Worm (Caenorhabditis elegans) whole organism, L3 larva: ENCODE measurements around the gene npr-39.
"Not testable (repeated sequence)": the region's sequence is repeated elsewhere in the genome, so short reads cannot be mapped to it uniquely, and the experiment has no call there.

Source experiments
- aly-2 ChIP-seq: fragments of 150-350 bp; optimal IDR thresholded peaks from 2 replicates; lab custom pipeline; 2014; ENCODE audit warnings: missing biosample characterization, missing genetic modification characterization
- egl-5 ChIP-seq: fragments of 150-350 bp; optimal IDR thresholded peaks from 2 replicates; lab custom pipeline; 2017; ENCODE audit warnings: missing biosample characterization, missing genetic modification reagents, missing genetic modification characterization, inconsistent platforms
- lin-39 ChIP-seq: fragments of 150-350 bp; optimal IDR thresholded peaks from 2 replicates; lab custom pipeline; 2018; ENCODE audit warnings: missing biosample characterization, missing genetic modification reagents, missing genetic modification characterization
- nhr-11 ChIP-seq: fragments of 150-350 bp; optimal IDR thresholded peaks from 2 replicates; lab custom pipeline; 2014; ENCODE audit warnings: missing biosample characterization, missing genetic modification characterization
- nhr-28 ChIP-seq: fragments of 150-350 bp; optimal IDR thresholded peaks from 2 replicates; lab custom pipeline; 2014; ENCODE audit warnings: missing biosample characterization, missing genetic modification characterization
- nhr-76 ChIP-seq: fragments of 150-350 bp; sonication (generic microtip); optimal IDR thresholded peaks from 5 replicates; lab custom pipeline; 2014; ENCODE audit warnings: missing biosample characterization, missing genetic modification characterization
- pha-4 ChIP-seq: fragments of 150-350 bp; optimal IDR thresholded peaks from 2 replicates; lab custom pipeline; 2014; ENCODE audit warnings: missing biosample characterization, missing genetic modification reagents, missing genetic modification characterization
- snpc-4 ChIP-seq: fragments of 150-350 bp; optimal IDR thresholded peaks from 2 replicates; lab custom pipeline; 2014; ENCODE audit warnings: missing biosample characterization, missing genetic modification characterization
- tbx-2 ChIP-seq: sonication (generic microtip); optimal IDR thresholded peaks from 2 replicates; lab custom pipeline; 2016; ENCODE audit warnings: mild to moderate bottlenecking, missing genetic modification characterization, missing compliant biosample characterization
- unc-62 ChIP-seq: fragments of 150-350 bp; sonication (generic microtip); optimal IDR thresholded peaks from 4 replicates; lab custom pipeline; 2014; ENCODE audit warnings: missing biosample characterization, missing genetic modification reagents, missing genetic modification characterization
- zag-1 ChIP-seq: fragments of 150-350 bp; optimal IDR thresholded peaks from 2 replicates; lab custom pipeline; 2014; ENCODE audit warnings: missing biosample characterization, missing genetic modification characterization
- ztf-11 ChIP-seq: fragments of 150-350 bp; optimal IDR thresholded peaks from 2 replicates; lab custom pipeline; 2014; ENCODE audit warnings: missing biosample characterization, missing genetic modification characterization

ce11 chrV:10049192-10049816, 17.6 kb upstream of the npr-39 start:
- not testable (repeated sequence) for TF ChIP-seq ztf-11 (tag; lab: Kevin White, UChicago); tbx-2 (tag; lab: Kevin White, UChicago); nhr-11; snpc-4 (tag; lab: Kevin White, UChicago); zag-1 (tag; lab: Kevin White, UChicago); nhr-76 (tag; lab: Kevin White, UChicago); aly-2 (tag; lab: Kevin White, UChicago); unc-62; egl-5 (tag; lab: Kevin White, UChicago); nhr-28 (tag; lab: Kevin White, UChicago); lin-39 (tag; lab: Kevin White, UChicago); pha-4 (tag; lab: Kevin White, UChicago)
